Worm (Caenorhabditis elegans) whole organism, early embryonic: Measurements from ENCODE around the gene fbxb-24.
"Not testable (repeated sequence)": the region's sequence is repeated elsewhere in the genome, so short reads cannot be mapped to it uniquely, and the experiment has no call there.

Source experiments
- B0310.2 ChIP-seq: sonication (generic microtip); optimal IDR thresholded peaks from 2 replicates; lab custom pipeline; 2016; ENCODE audit warnings: mild to moderate bottlenecking, missing genetic modification characterization, missing compliant biosample characterization
- F13C5.2 ChIP-seq: sonication (generic microtip); optimal IDR thresholded peaks from 2 replicates; lab custom pipeline; 2017; ENCODE audit warnings: mild to moderate bottlenecking, missing genetic modification characterization, inconsistent platforms, missing compliant biosample characterization
- aly-1 ChIP-seq: sonication (generic microtip); optimal IDR thresholded peaks from 2 replicates; lab custom pipeline; 2016; ENCODE audit warnings: missing genetic modification characterization, missing compliant biosample characterization
- ama-1 ChIP-seq: fragments of 150-350 bp; optimal IDR thresholded peaks from 2 replicates; lab custom pipeline; 2014
- ceh-13 ChIP-seq: fragments of 200-800 bp; sonication (Bioruptor generic); optimal IDR thresholded peaks from 2 replicates; lab custom pipeline; 2018; ENCODE audit warnings: mild to moderate bottlenecking, missing genetic modification characterization, missing compliant biosample characterization
- ceh-36 ChIP-seq: sonication (generic microtip); optimal IDR thresholded peaks from 2 replicates; lab custom pipeline; 2016; ENCODE audit warnings: missing genetic modification characterization, inconsistent platforms, missing compliant biosample characterization
- ets-7 ChIP-seq: sonication (generic microtip); optimal IDR thresholded peaks from 2 replicates; lab custom pipeline; 2016; ENCODE audit warnings: missing genotype, missing genetic modification characterization, missing compliant biosample characterization
- flt-1 ChIP-seq: fragments of 200-800 bp; sonication (Bioruptor generic); IDR thresholded peaks from 2 replicates; pipeline ENCODE4 v1.3.6; 2022; ENCODE audit warnings: missing genetic modification characterization, missing compliant biosample characterization
- hmbx-1 ChIP-seq: sonication (generic microtip); optimal IDR thresholded peaks from 2 replicates; lab custom pipeline; 2016; ENCODE audit warnings: mild to moderate bottlenecking, missing genetic modification characterization, missing compliant biosample characterization
- hmg-4 ChIP-seq: fragments of 200-800 bp; sonication (Bioruptor generic); optimal IDR thresholded peaks from 2 replicates; lab custom pipeline; 2018; ENCODE audit warnings: mild to moderate bottlenecking, missing genetic modification characterization, missing compliant biosample characterization
- hnd-1 ChIP-seq: sonication (generic microtip); optimal IDR thresholded peaks from 2 replicates; lab custom pipeline; 2016; ENCODE audit warnings: missing genetic modification characterization, missing compliant biosample characterization
- pes-1 ChIP-seq: fragments of 200-800 bp; sonication (Bioruptor generic); IDR thresholded peaks from 2 replicates; pipeline ENCODE4 v1.3.6; 2022; ENCODE audit warnings: missing genetic modification reagents, missing genetic modification characterization, missing compliant biosample characterization
- scrt-1 ChIP-seq: fragments of 200-800 bp; sonication (Bioruptor generic); IDR thresholded peaks from 2 replicates; pipeline ENCODE4 v1.3.6; 2022; ENCODE audit warnings: missing genetic modification characterization, missing compliant biosample characterization
- sea-1 ChIP-seq: fragments of 200-800 bp; sonication (Bioruptor generic); conservative IDR thresholded peaks from 2 replicates; pipeline ENCODE4 v1.3.6; 2022; ENCODE audit warnings: missing genetic modification characterization, missing compliant biosample characterization
- tbx-11 ChIP-seq: fragments of 200-800 bp; sonication (Bioruptor generic); IDR thresholded peaks from 2 replicates; pipeline ENCODE4 v1.3.6; 2022; ENCODE audit warnings: missing genetic modification characterization, missing compliant biosample characterization
- tbx-37 ChIP-seq: fragments of 200-800 bp; sonication (Bioruptor generic); conservative IDR thresholded peaks from 2 replicates; pipeline ENCODE4 v1.3.6; 2022; ENCODE audit warnings: missing genetic modification reagents, missing genetic modification characterization, missing compliant biosample characterization
- tra-4 ChIP-seq: sonication (generic microtip); optimal IDR thresholded peaks from 2 replicates; lab custom pipeline; 2017; ENCODE audit warnings: missing genetic modification characterization, missing compliant biosample characterization

fbxb-24 gene

DNA sequence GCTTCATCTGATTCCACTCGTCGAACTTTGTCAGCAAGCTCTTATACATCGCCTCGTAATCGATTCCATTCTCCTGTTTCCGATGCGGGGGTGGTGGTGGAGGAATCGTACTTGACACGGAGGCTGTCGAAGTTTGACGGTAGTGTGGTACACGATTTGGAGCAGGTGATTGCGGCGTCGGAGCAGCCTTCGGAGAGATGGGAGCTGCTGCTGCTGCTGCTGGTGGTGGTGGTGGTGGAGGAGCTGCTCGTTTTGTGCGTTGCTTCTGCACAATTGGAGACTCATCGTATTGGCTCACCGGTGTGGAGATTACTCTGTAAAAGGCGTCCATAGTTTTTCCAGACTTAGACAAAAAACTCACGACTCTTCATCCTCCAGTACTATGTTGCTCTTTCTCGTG lies 34.5 kb upstream of the fbxb-24 start:
- TF ChIP-seq scrt-1 (GFP tag; lab: Robert Waterston, UW) (no peak), F13C5.2 (tag; lab: Kevin White, UChicago) (no peak), ama-1 (lab: Kevin White, UChicago) (no peak), B0310.2 (tag; lab: Kevin White, UChicago) (no peak), ets-7 (tag; lab: Kevin White, UChicago) (no peak)

DNA sequence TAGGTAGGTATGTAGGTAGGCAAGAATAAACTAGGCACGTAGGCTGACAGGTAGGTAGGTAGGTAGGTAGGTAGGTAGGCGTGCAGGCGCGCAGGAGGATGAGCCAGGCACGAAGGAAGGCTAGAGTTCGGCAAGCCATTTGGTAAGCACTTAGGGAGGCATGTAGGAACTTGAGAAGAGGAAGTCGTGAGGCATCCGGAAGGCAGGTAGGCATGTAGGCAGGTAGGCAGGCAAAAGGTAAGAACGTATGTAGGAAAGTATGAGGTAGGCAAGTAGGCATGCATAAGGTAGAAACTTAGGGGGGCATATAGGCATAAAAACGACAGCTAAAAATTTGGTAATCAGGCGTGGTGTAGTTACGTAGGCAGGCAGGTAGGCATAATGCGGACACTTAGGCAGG lies 32.6 kb upstream of the fbxb-24 start:
- TF ChIP-seq scrt-1 (GFP tag; lab: Robert Waterston, UW) (no peak), hmbx-1 (tag; lab: Kevin White, UChicago) (no peak), tbx-11 (GFP tag; lab: Robert Waterston, UW) (no peak), hmg-4 (GFP tag; lab: Kevin White, UChicago) (no peak), ceh-13 (GFP tag; lab: Kevin White, UChicago) (no peak), sea-1 (GFP tag; lab: Robert Waterston, UW) (no peak), pes-1 (no peak), tbx-37 (GFP tag; lab: Robert Waterston, UW) (no peak), flt-1 (no peak), hnd-1 (no peak), aly-1 (tag; lab: Kevin White, UChicago) (no peak), ceh-36 (tag; lab: Kevin White, UChicago) (no peak), ets-7 (tag; lab: Kevin White, UChicago) (no peak), tra-4 (no peak), B0310.2 (tag; lab: Kevin White, UChicago) (no peak), ama-1 (lab: Kevin White, UChicago) (no peak), F13C5.2 (tag; lab: Kevin White, UChicago) (no peak)

DNA sequence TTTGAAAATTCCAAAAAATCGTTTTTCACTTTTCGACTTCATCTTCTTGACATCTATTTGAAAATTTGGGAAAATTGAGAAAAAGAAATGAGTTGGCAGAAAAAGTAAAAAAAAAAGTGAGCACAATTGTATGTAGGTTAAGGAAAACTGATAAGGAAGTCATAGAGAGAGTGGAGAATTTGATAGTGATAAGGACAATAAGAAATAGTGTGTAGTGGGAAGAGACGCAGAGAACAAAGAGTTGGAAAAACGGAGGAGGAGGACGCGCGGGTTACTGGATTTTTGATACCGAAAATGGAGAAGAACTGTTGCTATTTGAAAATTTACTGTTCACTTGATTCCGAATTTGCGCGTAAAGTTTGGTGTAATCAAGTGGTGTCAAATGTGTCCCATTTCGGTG lies 30.0 kb upstream of the fbxb-24 start, which contains the start of gene Y56A3A.6:
Y56A3A.6 (minus strand) TSS at position 53 of the 400 bp plus-strand sequence.
- no peak for TF ChIP-seq tra-4
- TF ChIP-seq tbx-37 (GFP tag; lab: Robert Waterston, UW) = no peak
- TF ChIP-seq aly-1 (tag; lab: Kevin White, UChicago) = no peak
- no peak for TF ChIP-seq hnd-1
- TF ChIP-seq pes-1 = no peak
- TF ChIP-seq tbx-11 (GFP tag; lab: Robert Waterston, UW) = no peak
- no peak for TF ChIP-seq hmbx-1 (tag; lab: Kevin White, UChicago)
- no peak for TF ChIP-seq flt-1
- no peak for TF ChIP-seq scrt-1 (GFP tag; lab: Robert Waterston, UW)
- no peak for TF ChIP-seq sea-1 (GFP tag; lab: Robert Waterston, UW)
- TF ChIP-seq hmg-4 (GFP tag; lab: Kevin White, UChicago) = no peak
- no peak for TF ChIP-seq ama-1 (lab: Kevin White, UChicago)
- TF ChIP-seq ets-7 (tag; lab: Kevin White, UChicago) = no peak
- TF ChIP-seq ceh-36 (tag; lab: Kevin White, UChicago) = no peak

DNA sequence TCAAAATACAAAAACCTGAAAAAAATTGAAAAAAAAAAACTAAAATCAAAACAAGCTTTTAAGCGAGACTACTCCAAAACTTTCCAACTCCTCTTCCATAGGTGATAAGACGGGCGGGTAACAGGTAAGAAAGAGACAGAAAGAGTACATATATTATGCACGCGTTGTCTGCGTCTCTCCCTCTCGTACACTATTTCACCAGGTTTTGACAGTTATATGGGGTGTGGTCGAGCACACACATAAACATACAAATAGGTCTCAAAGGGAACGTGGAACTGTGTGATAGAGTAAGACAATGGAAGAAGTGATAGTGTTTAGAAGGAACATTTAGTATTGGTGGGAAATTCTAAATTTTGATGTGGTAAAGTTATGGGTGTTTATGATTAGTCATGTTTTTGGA lies 27.2 kb upstream of the fbxb-24 start:
- TF ChIP-seq F13C5.2 (tag; lab: Kevin White, UChicago) = no peak
- no peak for TF ChIP-seq aly-1 (tag; lab: Kevin White, UChicago)
- TF ChIP-seq ama-1 (lab: Kevin White, UChicago) = no peak
- TF ChIP-seq scrt-1 (GFP tag; lab: Robert Waterston, UW) = no peak
- TF ChIP-seq B0310.2 (tag; lab: Kevin White, UChicago) = no peak
- TF ChIP-seq tbx-37 (GFP tag; lab: Robert Waterston, UW) = no peak
- no peak for TF ChIP-seq hnd-1
- TF ChIP-seq ceh-13 (GFP tag; lab: Kevin White, UChicago) = no peak
- no peak for TF ChIP-seq sea-1 (GFP tag; lab: Robert Waterston, UW)
- no peak for TF ChIP-seq tra-4
- no peak for TF ChIP-seq tbx-11 (GFP tag; lab: Robert Waterston, UW)

DNA sequence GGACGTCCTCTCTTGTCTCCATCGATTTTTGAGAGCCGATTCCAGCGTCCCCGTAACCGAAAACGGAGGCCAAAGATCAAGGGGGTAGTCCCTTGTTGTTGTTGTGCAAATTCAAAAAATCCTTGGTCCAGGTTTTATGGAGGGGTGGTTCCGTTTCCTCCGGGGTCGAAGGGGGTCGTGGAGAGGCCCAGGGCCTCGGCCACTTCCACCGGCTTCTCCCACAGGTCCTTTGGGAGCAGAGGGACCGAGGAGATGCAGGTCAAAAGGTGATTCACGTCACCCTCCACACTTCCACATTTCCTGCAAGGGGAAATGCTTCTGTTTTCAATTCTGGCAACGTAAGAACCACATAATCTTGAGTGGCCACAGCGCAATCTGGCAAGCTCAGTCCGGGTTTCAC lies 25.1 kb upstream of the fbxb-24 start, which contains the start of gene fbxb-22:
fbxb-22 (minus strand) TSS at position 61 of the 400 bp plus-strand sequence.
- not testable (repeated sequence) for TF ChIP-seq F13C5.2 (tag; lab: Kevin White, UChicago); sea-1 (GFP tag; lab: Robert Waterston, UW); ets-7 (tag; lab: Kevin White, UChicago)

DNA sequence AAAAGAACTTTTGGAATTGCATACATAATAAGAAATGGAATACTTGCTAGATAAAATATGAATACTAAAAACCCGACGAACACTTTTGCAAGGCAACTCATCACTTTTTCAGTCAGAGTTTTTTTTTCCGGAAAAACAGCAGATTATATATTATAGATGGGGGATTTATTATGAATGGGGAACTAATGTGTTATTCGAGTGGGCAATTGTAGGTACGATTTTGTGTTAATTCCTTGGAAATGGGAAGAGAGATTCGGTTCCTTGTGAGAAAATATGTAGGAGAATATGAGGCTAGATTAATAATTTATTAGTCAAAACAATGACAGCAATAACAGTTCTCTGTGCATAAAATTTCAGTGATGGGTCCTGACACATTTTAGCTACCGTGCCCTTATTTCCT lies 17.4 kb upstream of the fbxb-24 start, which contains the start of gene faah-5:
faah-5 (minus strand) TSS at position 101 of the 400 bp plus-strand sequence.
- no peak for TF ChIP-seq ama-1 (lab: Kevin White, UChicago)
- TF ChIP-seq ets-7 (tag; lab: Kevin White, UChicago) = no peak
- no peak for TF ChIP-seq flt-1
- TF ChIP-seq ceh-36 (tag; lab: Kevin White, UChicago) = no peak
- no peak for TF ChIP-seq tbx-37 (GFP tag; lab: Robert Waterston, UW)
- TF ChIP-seq tbx-11 (GFP tag; lab: Robert Waterston, UW) = no peak
- TF ChIP-seq hnd-1 = no peak
- TF ChIP-seq tra-4 = no peak
- TF ChIP-seq ceh-13 (GFP tag; lab: Kevin White, UChicago) = no peak
- TF ChIP-seq hmbx-1 (tag; lab: Kevin White, UChicago) = no peak
- no peak for TF ChIP-seq aly-1 (tag; lab: Kevin White, UChicago)
- TF ChIP-seq B0310.2 (tag; lab: Kevin White, UChicago) = no peak
- no peak for TF ChIP-seq scrt-1 (GFP tag; lab: Robert Waterston, UW)
- TF ChIP-seq F13C5.2 (tag; lab: Kevin White, UChicago) = no peak
- TF ChIP-seq sea-1 (GFP tag; lab: Robert Waterston, UW) = no peak
- TF ChIP-seq pes-1 = no peak
- no peak for TF ChIP-seq hmg-4 (GFP tag; lab: Kevin White, UChicago)

DNA sequence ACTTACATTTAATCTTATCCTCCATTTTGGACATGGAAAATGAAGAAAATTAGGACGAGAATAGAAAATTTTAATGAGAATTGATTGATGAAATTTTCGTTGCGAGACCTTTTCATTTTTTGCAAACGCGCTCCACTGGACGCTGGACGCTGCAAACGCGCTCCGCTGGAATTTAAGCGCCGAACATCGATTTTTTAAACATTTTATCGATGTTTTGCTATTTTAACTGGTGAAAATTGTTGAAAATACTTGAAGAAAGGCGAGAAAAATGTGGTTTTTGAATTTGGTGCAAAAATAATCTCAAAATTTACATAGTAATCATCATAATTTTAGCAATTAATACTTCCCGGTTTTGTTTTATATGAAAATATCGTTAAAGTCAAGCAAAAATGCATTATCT lies 15.8 kb upstream of the fbxb-24 start, which contains the start of gene Y56A3A.41:
Y56A3A.41 (minus strand) TSS at position 101 of the 400 bp plus-strand sequence.
- TF ChIP-seq pes-1 = no peak

DNA sequence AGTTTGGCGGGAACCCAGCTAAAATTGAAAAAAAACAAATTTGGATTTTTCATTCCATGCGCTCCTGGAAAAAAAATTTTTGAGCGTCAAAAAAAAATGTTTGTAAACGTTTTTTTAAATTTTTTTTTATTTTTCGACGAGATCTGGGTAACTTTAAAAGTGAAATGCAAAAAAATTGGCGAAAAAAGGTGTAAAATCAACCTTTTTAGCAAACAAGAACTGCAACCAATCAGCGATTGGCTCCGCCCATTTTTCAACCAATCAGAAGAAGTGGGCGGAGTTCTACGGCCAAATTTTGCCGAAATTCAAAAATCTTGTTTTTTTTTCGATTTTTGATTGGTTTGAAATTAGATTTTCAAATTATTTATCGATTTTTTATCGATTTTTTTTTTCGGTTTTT lies 13.3 kb upstream of the fbxb-24 start:
- TF ChIP-seq ets-7 (tag; lab: Kevin White, UChicago) = no peak
- no peak for TF ChIP-seq hnd-1
- no peak for TF ChIP-seq ceh-13 (GFP tag; lab: Kevin White, UChicago)
- no peak for TF ChIP-seq aly-1 (tag; lab: Kevin White, UChicago)
- TF ChIP-seq tbx-37 (GFP tag; lab: Robert Waterston, UW) = no peak
